Worm (Caenorhabditis elegans) whole organism, late embryonic: ENCODE measurements around the gene spp-20.

Experiments
- C08G9.2 ChIP-seq: sonication (generic microtip); optimal IDR thresholded peaks from 2 replicates; lab custom pipeline; 2016; ENCODE audit warnings: mild to moderate bottlenecking, missing genetic modification characterization, moderate library complexity, missing compliant biosample characterization
- F13H6.1 ChIP-seq: sonication (generic microtip); optimal IDR thresholded peaks from 2 replicates; lab custom pipeline; 2016; ENCODE audit warnings: missing genetic modification characterization, missing compliant biosample characterization
- K02D7.2 ChIP-seq: sonication (generic microtip); optimal IDR thresholded peaks from 2 replicates; lab custom pipeline; 2017; ENCODE audit warnings: mild to moderate bottlenecking, missing genetic modification characterization, missing compliant biosample characterization
- T23F11.4 ChIP-seq: fragments of 200-800 bp; sonication (Bioruptor generic); optimal IDR thresholded peaks from 2 replicates; lab custom pipeline; 2018; ENCODE audit warnings: mild to moderate bottlenecking, missing genetic modification characterization, missing compliant biosample characterization
- Y22D7AL.16 ChIP-seq: sonication (generic microtip); optimal IDR thresholded peaks from 2 replicates; lab custom pipeline; 2016; ENCODE audit warnings: missing genetic modification characterization, missing compliant biosample characterization
- ahr-1 ChIP-seq: sonication (generic microtip); optimal IDR thresholded peaks from 2 replicates; lab custom pipeline; 2016; ENCODE audit warnings: missing genetic modification characterization, missing compliant biosample characterization
- ceh-14 ChIP-seq: sonication (generic microtip); optimal IDR thresholded peaks from 2 replicates; lab custom pipeline; 2016; ENCODE audit warnings: missing genotype, missing genetic modification characterization, missing compliant biosample characterization
- ceh-2 ChIP-seq: sonication (generic microtip); optimal IDR thresholded peaks from 2 replicates; lab custom pipeline; 2016; ENCODE audit warnings: missing genotype, missing genetic modification characterization, missing compliant biosample characterization
- ceh-24 ChIP-seq: sonication (generic microtip); optimal IDR thresholded peaks from 2 replicates; lab custom pipeline; 2016; ENCODE audit warnings: mild to moderate bottlenecking, missing genetic modification characterization, missing compliant biosample characterization
- ceh-30 ChIP-seq: fragments of 150-350 bp; optimal IDR thresholded peaks from 2 replicates; lab custom pipeline; 2014; ENCODE audit warnings: missing biosample characterization, missing genetic modification characterization
- ceh-31 ChIP-seq: sonication (generic microtip); optimal IDR thresholded peaks from 2 replicates; lab custom pipeline; 2016; ENCODE audit warnings: missing genetic modification characterization, missing compliant biosample characterization
- ceh-34 ChIP-seq: sonication (generic microtip); optimal IDR thresholded peaks from 2 replicates; lab custom pipeline; 2016; ENCODE audit warnings: mild to moderate bottlenecking, missing genetic modification characterization, missing compliant biosample characterization
- ceh-48 ChIP-seq: sonication (generic microtip); optimal IDR thresholded peaks from 2 replicates; lab custom pipeline; 2016; ENCODE audit warnings: missing genetic modification characterization, inconsistent platforms, missing compliant biosample characterization
- ceh-9 ChIP-seq: sonication (generic microtip); optimal IDR thresholded peaks from 2 replicates; lab custom pipeline; 2016; ENCODE audit warnings: mild to moderate bottlenecking, missing genetic modification characterization, inconsistent platforms, missing compliant biosample characterization
- che-1 ChIP-seq: sonication (generic microtip); optimal IDR thresholded peaks from 2 replicates; lab custom pipeline; 2016; ENCODE audit warnings: mild to moderate bottlenecking, missing genetic modification characterization, missing compliant biosample characterization
- dve-1 ChIP-seq: sonication (generic microtip); optimal IDR thresholded peaks from 2 replicates; lab custom pipeline; 2017; ENCODE audit warnings: antibody characterized with exemption, mild to moderate bottlenecking, missing genetic modification characterization, missing compliant biosample characterization
- elt-2 ChIP-seq: sonication (generic microtip); optimal IDR thresholded peaks from 2 replicates; lab custom pipeline; 2016; ENCODE audit warnings: missing genetic modification reagents, missing genetic modification characterization, missing compliant biosample characterization
- elt-4 ChIP-seq: sonication (generic microtip); optimal IDR thresholded peaks from 2 replicates; lab custom pipeline; 2016; ENCODE audit warnings: missing genetic modification characterization, missing compliant biosample characterization
- ets-4 ChIP-seq: sonication (generic microtip); optimal IDR thresholded peaks from 2 replicates; lab custom pipeline; 2016; ENCODE audit warnings: missing genetic modification characterization, missing compliant biosample characterization
- hlh-15 ChIP-seq: sonication (generic microtip); optimal IDR thresholded peaks from 2 replicates; lab custom pipeline; 2016; ENCODE audit warnings: missing genetic modification characterization, missing compliant biosample characterization
- hlh-6 ChIP-seq: sonication (generic microtip); optimal IDR thresholded peaks from 2 replicates; lab custom pipeline; 2016; ENCODE audit warnings: missing genotype, missing genetic modification characterization, missing compliant biosample characterization
- lim-6 ChIP-seq: sonication (generic microtip); optimal IDR thresholded peaks from 2 replicates; lab custom pipeline; 2016; ENCODE audit warnings: missing genetic modification characterization, missing compliant biosample characterization
- madf-2 ChIP-seq: sonication (generic microtip); optimal IDR thresholded peaks from 2 replicates; lab custom pipeline; 2017; ENCODE audit warnings: missing genetic modification characterization, missing compliant biosample characterization
- npax-4 ChIP-seq: sonication (generic microtip); optimal IDR thresholded peaks from 2 replicates; lab custom pipeline; 2016; ENCODE audit warnings: missing genetic modification characterization, missing compliant biosample characterization
- odd-2 ChIP-seq: sonication (generic microtip); optimal IDR thresholded peaks from 2 replicates; lab custom pipeline; 2017; ENCODE audit warnings: antibody characterized with exemption, mild to moderate bottlenecking, missing genetic modification characterization, missing compliant biosample characterization
- pat-9 ChIP-seq: fragments of 200-800 bp; sonication (Bioruptor generic); optimal IDR thresholded peaks from 2 replicates; lab custom pipeline; 2018; ENCODE audit warnings: mild to moderate bottlenecking, missing genetic modification characterization, moderate library complexity, missing compliant biosample characterization
- pax-1 ChIP-seq: fragments of 150-350 bp; optimal IDR thresholded peaks from 2 replicates; lab custom pipeline; 2014; ENCODE audit warnings: missing biosample characterization, missing genetic modification characterization
- pha-4 ChIP-seq: fragments of 150-350 bp; optimal IDR thresholded peaks from 2 replicates; lab custom pipeline; 2018; ENCODE audit warnings: missing biosample characterization, missing genetic modification reagents, missing genetic modification characterization
- pros-1 ChIP-seq: fragments of 150-350 bp; optimal IDR thresholded peaks from 2 replicates; lab custom pipeline; 2014; ENCODE audit warnings: missing biosample characterization, missing genetic modification reagents, missing genetic modification characterization
- rnt-1 ChIP-seq: sonication (generic microtip); optimal IDR thresholded peaks from 2 replicates; lab custom pipeline; 2016; ENCODE audit warnings: missing genetic modification characterization, missing compliant biosample characterization
- unc-3 ChIP-seq, 2 experiments: fragments of 200-800 bp in 1 of 2; sonication (Bioruptor generic) in 1 of 2; sonication (generic microtip) in 1 of 2; conservative IDR thresholded peaks in 1 of 2; optimal IDR thresholded peaks in 1 of 2; 2 replicates each; pipeline versions ENCODE4 v1.3.6 to Lab custom; 2016 to 2022; ENCODE audit warnings: missing compliant biosample characterization in 2 of 2, missing genetic modification characterization in 2 of 2, missing genetic modification reagents in 1 of 2
- unc-86 ChIP-seq: sonication (generic microtip); optimal IDR thresholded peaks from 2 replicates; lab custom pipeline; 2016; ENCODE audit warnings: missing genetic modification characterization, missing compliant biosample characterization

Gene spp-20

DNA sequence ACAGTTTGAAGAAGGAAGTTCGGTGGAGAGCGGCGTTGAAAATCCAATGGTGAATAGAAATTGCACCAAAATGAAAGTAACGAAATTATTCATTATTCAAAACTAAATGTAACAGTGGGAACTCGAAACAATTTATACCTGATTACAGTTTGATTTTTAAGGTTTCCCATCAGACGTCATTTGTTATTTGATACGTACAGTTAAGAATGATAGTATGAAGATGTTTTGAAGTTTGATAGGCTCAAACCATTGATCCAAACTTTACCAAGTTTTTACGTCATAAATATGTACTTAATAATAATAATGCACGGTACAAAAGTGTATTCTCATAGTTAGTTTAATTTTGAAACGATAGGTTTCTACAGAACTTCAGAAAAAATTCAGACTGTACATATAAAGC is at the start of gene spp-20:
Gene spp-20 (minus strand): TSS at position 101 of the 400 bp plus-strand sequence.
- TF ChIP-seq ceh-30 (tag; lab: Kevin White, UChicago) (no peak), ceh-34 (no peak), odd-2 (tag; lab: Kevin White, UChicago) (no peak), C08G9.2 (tag; lab: Kevin White, UChicago) (no peak), dve-1 (no peak), pax-1 (tag; lab: Kevin White, UChicago) (no peak), ets-4 (tag; lab: Kevin White, UChicago) (no peak), Y22D7AL.16 (tag; lab: Kevin White, UChicago) (no peak), ceh-14 (tag; lab: Kevin White, UChicago) (no peak)

DNA sequence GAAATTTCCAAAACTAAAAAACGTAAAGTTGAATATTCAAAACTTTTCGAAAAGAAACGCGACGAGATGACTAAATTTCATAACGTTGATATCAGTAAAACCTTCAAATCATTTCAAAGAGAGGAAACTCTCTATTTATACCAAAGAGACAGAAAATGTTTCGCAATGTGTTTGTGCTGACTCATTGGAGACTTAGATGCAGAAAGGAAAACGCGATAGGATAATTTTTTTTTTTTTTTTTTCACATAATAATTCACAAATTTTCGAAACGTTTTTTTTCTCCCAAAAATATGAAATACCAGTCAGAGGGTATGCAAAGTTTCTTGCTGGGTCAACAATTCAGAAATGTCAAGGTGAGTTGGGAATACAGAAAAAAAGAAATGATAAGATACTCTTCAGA is 48.2 kb upstream of the spp-20 start:
- no peak for TF ChIP-seq elt-2
- no peak for TF ChIP-seq pha-4 (tag; lab: Kevin White, UChicago)
- TF ChIP-seq hlh-6 (tag; lab: Kevin White, UChicago): no peak
- TF ChIP-seq hlh-15: no peak
- TF ChIP-seq ceh-9 (tag; lab: Kevin White, UChicago): no peak
- TF ChIP-seq npax-4 (tag; lab: Kevin White, UChicago): no peak
- TF ChIP-seq elt-4: no peak
- no peak for TF ChIP-seq rnt-1 (tag; lab: Kevin White, UChicago)
- no peak for TF ChIP-seq madf-2 (tag; lab: Kevin White, UChicago)
- no peak for TF ChIP-seq T23F11.4 (GFP tag; lab: Kevin White, UChicago)
- no peak for TF ChIP-seq K02D7.2
- no peak for TF ChIP-seq unc-86 (tag; lab: Kevin White, UChicago)
- no peak for TF ChIP-seq ceh-48 (tag; lab: Kevin White, UChicago)

DNA sequence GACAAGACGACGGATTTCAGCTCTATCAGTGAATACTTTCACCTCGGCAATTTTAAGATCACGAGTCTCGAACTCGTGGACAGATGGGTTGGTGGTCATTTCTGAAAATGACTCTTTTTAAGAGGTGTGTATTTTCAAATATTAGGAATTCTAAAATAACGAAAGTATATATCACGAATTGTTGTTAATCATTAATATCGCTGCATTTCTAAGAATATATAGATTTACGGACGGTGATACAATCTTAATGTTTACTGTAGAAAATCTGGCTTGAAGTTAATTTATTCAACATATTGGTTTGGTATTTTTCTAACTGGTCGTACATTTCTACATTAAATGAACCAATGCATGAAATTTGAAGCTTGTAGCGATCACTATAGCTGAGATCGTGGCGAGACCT is 47.3 kb upstream of the spp-20 start, which contains the start of gene ZK1055.7:
Gene ZK1055.7 (minus strand): TSS at position 101 of the 400 bp plus-strand sequence.
- TF ChIP-seq ceh-2: no peak

DNA sequence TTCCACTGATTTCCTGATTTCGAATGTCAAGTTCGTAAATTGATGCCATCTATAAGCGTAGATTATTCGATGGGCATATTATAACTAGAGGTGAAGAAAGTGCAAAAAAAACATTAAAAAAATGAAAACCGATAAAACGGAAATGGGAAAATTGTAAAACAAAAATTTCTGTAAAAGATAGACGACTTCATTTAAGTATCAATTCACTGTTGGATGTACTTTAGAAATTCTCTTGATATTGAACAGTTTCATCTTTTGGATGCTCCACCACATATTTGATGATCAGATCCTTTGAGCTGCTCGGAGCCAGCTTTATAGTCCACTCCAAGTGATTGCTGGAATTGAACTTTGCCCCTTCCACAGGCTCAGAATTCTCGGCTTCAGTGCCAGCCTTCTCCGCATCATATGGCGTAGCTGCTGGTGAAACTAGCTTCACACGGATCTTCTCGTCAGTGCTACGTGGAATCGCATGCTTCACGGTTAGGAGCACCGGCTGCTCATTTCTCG is 44.6 kb upstream of the spp-20 start, which contains the start of gene ZK1055.6:
Gene ZK1055.6 (minus strand): TSS at position 51 of the 507 bp plus-strand sequence.
- no peak for TF ChIP-seq ceh-14 (tag; lab: Kevin White, UChicago)
- no peak for TF ChIP-seq hlh-6 (tag; lab: Kevin White, UChicago)

DNA sequence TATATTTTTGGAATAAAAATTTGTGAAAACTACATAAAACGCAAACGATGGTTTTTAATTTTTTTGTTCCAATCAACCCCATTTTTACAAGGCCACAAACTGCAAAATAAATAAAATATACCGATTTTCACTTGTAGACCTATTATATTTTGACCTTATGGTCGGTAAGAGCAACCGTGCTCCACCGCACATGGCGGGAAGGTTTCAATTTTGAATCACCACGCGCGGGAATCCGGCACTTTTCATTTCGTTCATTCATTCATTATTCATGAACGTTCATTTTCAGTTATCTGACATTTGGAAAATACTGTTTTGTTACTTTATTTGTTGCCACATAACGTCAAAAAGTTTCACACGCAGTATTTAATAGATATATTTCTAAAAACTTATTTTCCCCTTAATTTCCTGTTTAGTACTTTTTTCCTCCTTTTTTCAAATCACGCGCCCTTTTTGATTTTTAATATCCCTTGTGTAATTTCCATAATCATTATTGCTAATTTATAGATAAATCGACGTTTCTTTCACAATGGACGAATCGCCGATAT is 35.8 kb upstream of the spp-20 start, which contains the start of gene hcp-1:
Gene hcp-1 (plus strand): TSS at position 495 of the 545 bp plus-strand sequence.
- no peak for TF ChIP-seq che-1
- TF ChIP-seq pros-1 (tag; lab: Kevin White, UChicago): no peak
- TF ChIP-seq pat-9: no peak
- no peak for TF ChIP-seq ceh-24
- TF ChIP-seq madf-2 (tag; lab: Kevin White, UChicago): no peak
- TF ChIP-seq F13H6.1 (tag; lab: Kevin White, UChicago): no peak
- no peak for TF ChIP-seq ahr-1
- TF ChIP-seq unc-3 (GFP tag; conservative IDR thresholded peaks at IDR 0.05; lab: Robert Waterston, UW): no peak
- no peak for TF ChIP-seq unc-3 (tag; optimal IDR thresholded peaks at IDR 0.05; lab: Kevin White, UChicago)
- no peak for TF ChIP-seq lim-6 (tag; lab: Kevin White, UChicago)

DNA sequence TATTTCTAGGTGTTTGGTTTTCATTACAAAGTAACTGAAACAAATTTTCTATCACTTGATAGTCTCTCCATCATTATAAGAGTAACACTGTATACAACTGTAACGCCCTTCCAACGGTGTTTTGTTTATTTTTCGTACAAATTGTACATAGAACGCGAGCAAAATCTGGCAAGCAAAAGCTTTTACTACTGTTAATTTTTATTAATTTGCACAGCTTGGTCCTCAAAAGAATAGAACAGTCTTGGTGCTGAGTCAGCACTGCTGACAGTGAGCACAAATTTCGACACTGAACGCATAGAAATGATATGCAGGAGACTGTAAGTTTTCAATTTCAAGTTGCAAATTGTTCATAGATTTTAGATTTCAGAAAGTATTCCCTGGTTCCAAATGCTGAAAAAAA is 32.3 kb upstream of the spp-20 start, which contains the start of gene ZK1055.2:
Gene ZK1055.2 (plus strand): TSS at position 301 of the 400 bp plus-strand sequence.
- TF ChIP-seq ceh-31 (tag; lab: Kevin White, UChicago) (no peak), elt-4 (no peak)
